Worm (Caenorhabditis elegans) whole organism, early embryonic: ENCODE results near the gene rde-11.

Experiments used
- hnd-1 ChIP-seq: sonication (generic microtip); optimal IDR thresholded peaks from 2 replicates; lab custom pipeline; 2016; ENCODE audit warnings: missing genetic modification characterization, missing compliant biosample characterization
- tbx-11 ChIP-seq: fragments of 200-800 bp; sonication (Bioruptor generic); IDR thresholded peaks from 2 replicates; pipeline ENCODE4 v1.3.6; 2022; ENCODE audit warnings: missing genetic modification characterization, missing compliant biosample characterization

DNA sequence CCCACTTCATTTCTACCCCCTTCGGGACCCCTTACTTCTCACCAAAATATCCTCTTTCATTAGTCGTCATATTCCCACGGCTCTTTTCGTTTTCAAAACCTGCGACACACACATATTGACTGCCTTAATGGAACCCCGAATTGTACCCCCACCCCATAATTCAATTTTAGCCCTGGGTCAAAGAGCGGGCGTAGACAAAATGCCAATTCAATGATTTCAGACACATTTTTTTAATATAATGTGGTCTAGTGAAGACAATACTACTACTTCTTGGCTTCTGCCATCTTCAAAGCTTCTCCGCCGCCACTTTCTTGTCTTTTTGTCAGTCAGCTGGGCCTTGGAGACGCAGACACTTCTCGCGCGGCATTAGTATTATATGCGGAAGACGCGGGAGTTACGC is 22.7 kb downstream of the rde-11 start:
- TF ChIP-seq hnd-1 (no peak), tbx-11 (no peak)
